Fruit fly (Drosophila melanogaster) S2 (cell line): ENCODE results near the gene dnd.
A peak's percentile ranks its signal among the peaks of the same experiment; 100 is the strongest.

Experiments
- CG8478 ChIP-seq: fragments of >200 bp; optimal IDR thresholded peaks from 2 replicates; lab custom pipeline; 2018
- CTCF ChIP-seq, 2 experiments: fragments of >200 bp; optimal IDR thresholded peaks; 2 replicates each; lab custom pipeline; 2018

dnd gene

dm6 chr3R:21905615-21906014, 18.5 kb upstream of the dnd start:
- no peak for TF ChIP-seq CTCF (optimal IDR thresholded peaks at IDR 0.05; lab: Kevin White, UChicago)
- TF ChIP-seq CG8478 (lab: Kevin White, UChicago), result no peak

DNA sequence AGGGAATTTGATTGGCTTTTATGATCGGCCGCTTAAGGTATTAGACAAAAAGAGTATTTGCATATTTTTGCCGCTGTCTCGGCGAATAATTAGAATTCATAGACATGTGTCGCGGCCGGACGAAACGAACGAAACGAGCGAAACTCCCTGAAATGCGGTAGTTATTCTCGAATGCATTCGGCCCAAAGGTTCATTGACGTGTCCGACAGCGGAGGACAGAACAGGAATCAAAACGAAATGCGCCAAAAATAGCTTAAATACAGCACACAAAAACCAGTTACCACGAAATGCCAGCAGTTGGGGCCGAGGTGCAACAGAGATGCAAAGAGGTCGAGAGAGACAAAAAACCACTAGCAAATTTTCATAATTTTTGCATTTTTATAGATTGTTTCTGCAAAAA, 17.2 kb upstream of the dnd start:
- TF ChIP-seq CG8478 (lab: Kevin White, UChicago), result no peak
- no peak for TF ChIP-seq CTCF (optimal IDR thresholded peaks at IDR 0.05; lab: Kevin White, UChicago)

DNA sequence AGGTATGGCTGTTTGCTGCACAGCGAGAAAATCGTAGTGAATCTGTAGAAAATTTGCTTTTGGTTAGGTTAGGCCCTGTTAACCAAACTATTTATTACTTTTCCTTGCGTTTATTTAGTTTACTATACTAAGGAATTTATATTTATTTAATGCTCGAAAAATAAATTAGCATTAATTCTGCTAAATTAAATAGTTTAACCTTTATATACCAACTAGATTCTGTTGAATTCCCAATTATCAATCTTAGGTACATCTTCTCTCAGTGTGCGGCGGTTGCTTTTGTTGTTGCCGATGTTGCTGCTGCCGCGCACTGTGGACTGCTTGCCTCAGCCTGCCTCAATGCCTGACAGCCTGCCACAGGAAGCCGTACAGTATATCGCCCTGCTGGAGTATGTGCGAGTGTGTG, 12.0 kb upstream of the dnd start:
- TF ChIP-seq CG8478 (lab: Kevin White, UChicago), result no peak
- no peak for TF ChIP-seq CTCF (optimal IDR thresholded peaks at IDR 0.05; lab: Kevin White, UChicago)

dm6 chr3R:21898758-21899157, 11.6 kb upstream of the dnd start:
- TF ChIP-seq CG8478 (lab: Kevin White, UChicago), result no peak
- no peak for TF ChIP-seq CTCF (optimal IDR thresholded peaks at IDR 0.05; lab: Kevin White, UChicago)

dm6 chr3R:21897565-21897964, 10.4 kb upstream of the dnd start:
- no peak for TF ChIP-seq CTCF (optimal IDR thresholded peaks at IDR 0.05; lab: Kevin White, UChicago)
- no peak for TF ChIP-seq CG8478 (lab: Kevin White, UChicago)

DNA sequence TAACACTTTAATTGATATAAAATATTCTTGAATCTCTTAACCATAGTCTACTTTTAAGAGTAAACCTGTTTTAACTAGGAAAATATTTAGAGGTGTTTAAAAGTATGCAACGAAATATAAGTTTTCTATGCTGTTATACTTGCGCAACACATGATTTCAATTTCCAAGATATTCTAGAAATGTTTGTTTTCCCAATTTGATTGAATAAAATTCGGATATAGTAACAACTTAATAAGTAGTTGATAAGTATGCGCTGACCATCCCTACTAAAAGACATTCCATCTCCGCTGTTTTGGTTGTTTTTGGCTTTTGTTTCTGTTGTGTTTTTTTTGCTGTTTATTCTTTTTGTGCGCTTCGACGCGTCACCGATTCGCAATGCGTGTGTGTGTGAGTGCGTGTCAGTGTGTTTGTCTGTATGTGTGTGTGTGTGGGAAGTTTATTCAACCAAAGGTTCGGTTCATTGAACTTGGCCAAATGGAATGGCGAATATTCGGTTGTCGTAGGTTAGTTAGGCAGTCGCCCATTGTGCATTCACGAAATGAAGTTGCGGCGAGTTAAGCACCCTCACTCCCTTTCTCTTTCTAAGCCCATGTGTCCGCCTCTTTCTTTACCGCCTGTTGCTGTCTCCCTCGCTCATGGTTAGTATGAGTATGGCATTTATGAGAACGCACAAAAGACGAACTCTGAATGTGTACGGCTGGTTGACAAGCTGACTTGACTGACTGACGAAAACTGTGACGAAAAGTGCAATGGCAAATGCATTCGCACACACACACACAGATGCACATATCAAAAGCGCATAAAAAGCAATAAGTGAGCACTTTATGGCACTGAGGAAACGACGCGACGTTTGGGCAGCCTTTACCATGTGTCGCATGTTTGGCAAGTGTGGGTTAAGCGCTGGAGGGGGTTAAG, 9.1 kb upstream of the dnd start:
- no peak for TF ChIP-seq CG8478 (lab: Kevin White, UChicago)
- no peak for TF ChIP-seq CTCF (optimal IDR thresholded peaks at IDR 0.05; lab: Kevin White, UChicago)

DNA sequence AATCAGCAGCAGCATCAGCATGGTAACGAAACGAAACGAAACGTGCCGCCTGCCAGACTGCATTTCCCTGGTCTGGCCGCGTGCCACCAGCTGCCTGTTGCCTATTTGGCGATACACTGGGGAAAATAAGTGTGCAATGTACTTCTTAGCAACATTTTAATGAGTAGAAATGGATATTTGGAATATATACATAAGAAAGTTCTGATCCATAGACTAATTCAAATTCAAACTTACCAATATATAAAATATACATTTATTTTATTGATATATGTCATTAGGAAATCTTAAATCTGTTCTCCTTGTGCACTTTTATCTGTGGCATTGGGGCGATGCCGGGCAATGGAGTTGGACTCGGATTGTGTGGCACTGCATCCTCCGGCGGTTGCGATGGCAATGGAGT, 6.8 kb upstream of the dnd start:
- TF ChIP-seq CTCF (optimal IDR thresholded peaks at IDR 0.05; lab: Kevin White, UChicago) (no peak), CG8478 (lab: Kevin White, UChicago) (no peak)

DNA sequence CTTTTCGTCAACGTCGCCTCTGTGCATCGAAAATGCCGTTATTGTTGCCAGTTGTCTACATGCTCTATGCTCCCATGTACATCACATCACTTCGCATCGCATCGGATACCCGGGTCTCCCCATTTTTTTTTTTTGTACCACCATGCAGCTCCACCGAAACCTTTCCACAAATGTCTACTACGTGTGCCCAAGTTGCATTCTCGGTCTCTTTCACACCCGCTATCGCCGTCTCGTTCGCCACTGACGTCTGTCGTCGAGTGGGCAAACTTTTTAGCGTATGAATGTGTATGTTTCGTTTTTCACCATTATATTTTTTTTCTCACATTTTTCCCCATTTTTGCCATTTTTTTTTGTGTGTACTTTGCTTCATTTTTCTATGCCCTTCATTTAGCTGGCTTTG, 5.3 kb upstream of the dnd start:
- TF ChIP-seq CTCF (optimal IDR thresholded peaks at IDR 0.05; lab: Kevin White, UChicago) (no peak), CG8478 (lab: Kevin White, UChicago) (no peak)

DNA sequence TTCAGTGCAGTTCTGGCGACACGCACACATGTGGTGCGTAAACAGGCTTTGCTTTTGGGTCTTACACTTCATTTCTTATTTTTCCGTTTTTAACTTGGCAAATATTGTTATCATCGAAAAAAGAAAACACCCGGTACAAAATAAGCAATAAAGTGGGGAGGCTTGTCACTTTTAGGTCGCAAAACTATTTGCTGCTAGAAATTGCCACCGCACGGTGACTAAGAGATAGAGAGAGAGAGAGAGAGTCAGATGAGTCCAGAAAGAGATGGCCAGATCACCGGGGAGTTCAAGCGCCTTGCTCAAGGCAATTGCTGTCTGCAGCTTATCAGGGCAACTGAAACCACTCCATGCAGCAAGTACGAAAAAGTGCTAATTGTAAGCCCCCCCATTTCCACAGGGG, 3.6 kb upstream of the dnd start:
- TF ChIP-seq CG8478 (lab: Kevin White, UChicago) (no peak), CTCF (optimal IDR thresholded peaks at IDR 0.05; lab: Kevin White, UChicago) (no peak)

DNA sequence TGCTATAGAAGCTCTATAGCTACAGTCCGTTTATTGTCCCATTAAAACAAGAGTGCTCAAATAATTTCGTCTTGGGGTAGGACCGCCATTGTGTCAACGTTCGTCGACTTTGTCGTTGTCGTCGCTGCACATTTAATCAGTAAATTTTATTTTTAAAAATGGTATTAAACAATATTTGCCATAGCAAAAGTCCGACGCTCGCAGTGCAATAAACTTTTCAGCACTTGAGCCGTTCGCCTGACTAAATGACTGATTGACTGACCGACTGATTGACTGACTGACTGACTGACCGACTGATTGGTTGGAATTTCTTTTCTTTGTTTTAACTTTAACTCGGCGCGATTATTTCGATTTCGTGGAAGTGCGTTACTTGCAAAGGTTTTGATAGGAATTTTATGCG, 2.8 kb upstream of the dnd start:
- no peak for TF ChIP-seq CG8478 (lab: Kevin White, UChicago)
- no peak for TF ChIP-seq CTCF (optimal IDR thresholded peaks at IDR 0.05; lab: Kevin White, UChicago)

DNA sequence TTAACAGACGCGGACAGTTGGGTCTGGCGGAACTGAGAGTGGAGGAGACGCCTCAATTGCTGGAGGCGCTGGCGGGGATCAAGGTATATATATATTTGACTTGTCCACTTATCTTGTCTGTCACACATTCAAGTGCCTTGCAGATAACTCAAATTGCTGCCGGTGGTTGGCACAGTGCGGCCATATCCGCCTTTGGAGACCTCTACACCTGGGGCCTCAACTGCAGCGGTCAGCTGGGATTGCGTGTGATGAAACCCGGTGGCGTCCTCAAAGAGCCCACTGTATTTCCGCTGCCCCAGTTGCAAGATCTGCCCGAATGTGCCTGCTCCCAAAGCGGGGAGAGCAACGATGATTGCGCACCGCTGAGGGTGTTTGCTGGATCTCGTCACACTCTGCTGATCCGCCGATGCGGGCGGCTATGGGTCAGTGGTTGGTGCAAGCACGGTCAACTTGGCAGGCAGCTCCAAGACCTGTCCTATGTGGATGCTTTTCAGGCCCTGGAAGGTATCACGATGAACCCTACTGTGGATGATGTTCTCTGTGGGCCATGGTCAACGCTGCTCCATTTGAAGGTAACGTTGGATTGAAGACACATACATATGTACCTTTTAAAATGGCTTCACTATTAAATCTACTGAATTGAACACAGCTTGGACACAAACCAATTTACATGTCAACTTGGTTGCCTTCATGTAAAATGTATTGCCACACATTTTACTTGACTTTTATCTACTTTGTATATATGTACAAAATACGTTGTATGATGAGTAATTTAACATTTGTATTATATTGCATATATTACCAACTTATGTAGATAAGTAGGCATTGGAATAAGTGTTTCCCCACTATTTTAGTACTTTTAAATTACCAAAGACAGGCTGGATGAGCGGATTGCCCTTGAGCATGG, 1.8 kb upstream of the dnd start, which contains the start of gene CG43844:
Gene CG43844, plus strand, starts transcription at position 844 of the 907 bp plus-strand sequence.
- no peak for TF ChIP-seq CG8478 (lab: Kevin White, UChicago)
- TF ChIP-seq CTCF (optimal IDR thresholded peaks at IDR 0.05; lab: Kevin White, UChicago), result peak; percentile 76

- TF ChIP-seq CG8478 (lab: Kevin White, UChicago) (no peak), CTCF (optimal IDR thresholded peaks at IDR 0.05; lab: Kevin White, UChicago) (no peak)
Measured at dm6 chr3R:21887588-21888007, 443 bp upstream of the dnd start.

dm6 chr3R:21885450-21885849, 1.7 kb downstream of the dnd start, which contains the start of gene CG17819:
Gene CG17819 (minus strand): TSS chr3R:21885550.
- TF ChIP-seq CTCF (optimal IDR thresholded peaks at IDR 0.05; lab: Kevin White, UChicago), result no peak
- TF ChIP-seq CG8478 (lab: Kevin White, UChicago), result no peak

DNA sequence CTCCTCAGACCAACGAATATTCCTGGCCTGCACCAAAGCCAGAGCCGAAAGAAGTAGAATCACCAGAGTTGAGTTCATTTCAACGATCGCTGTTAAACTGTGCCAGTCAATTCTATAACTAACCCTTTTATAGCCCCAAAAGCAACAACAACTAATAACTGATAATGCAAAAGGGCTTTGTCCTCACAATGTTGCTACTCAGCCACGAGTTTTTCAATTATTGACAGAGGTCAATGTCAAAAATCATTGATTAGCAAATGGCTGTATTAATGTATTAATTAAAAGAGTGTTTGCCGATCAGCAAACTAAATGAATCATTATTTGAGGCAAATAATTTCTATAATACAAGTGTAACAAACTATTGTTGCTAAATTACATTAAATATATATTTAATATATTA, 2.8 kb downstream of the dnd start, which contains the start of gene fit:
Gene fit, minus strand, starts transcription at position 101 of the 400 bp plus-strand sequence.
- TF ChIP-seq CG8478 (lab: Kevin White, UChicago) (no peak), CTCF (optimal IDR thresholded peaks at IDR 0.05; lab: Kevin White, UChicago) (no peak)

dm6 chr3R:21880510-21880909, 6.6 kb downstream of the dnd start, which contains the start of gene CG31465:
Gene CG31465 (plus strand): TSS chr3R:21880810.
- TF ChIP-seq CG8478 (lab: Kevin White, UChicago) (no peak), CTCF (optimal IDR thresholded peaks at IDR 0.05; lab: Kevin White, UChicago) (no peak)
